Worm (Caenorhabditis elegans): ENCODE measurements around the gene C50B6.3.

The C50B6.3 gene

DNA sequence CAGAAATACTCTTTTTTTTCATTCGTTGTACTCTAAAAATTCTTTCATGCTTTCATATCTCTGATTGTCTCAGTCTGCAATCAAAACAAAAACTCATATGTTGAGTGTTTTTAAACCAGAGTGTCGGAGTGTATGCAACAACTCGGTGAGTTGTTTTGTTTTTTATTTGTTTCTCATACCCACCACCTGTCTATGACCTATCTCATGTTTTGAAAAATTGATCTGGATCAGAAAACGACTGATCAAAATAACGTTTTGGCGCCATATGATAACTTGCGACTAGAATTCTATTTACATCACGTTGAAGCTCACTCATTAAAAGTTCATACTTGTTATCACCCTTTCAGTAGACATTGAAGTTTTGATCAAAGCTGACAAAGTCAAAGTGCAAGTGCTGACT, 14.7 kb upstream of the C50B6.3 start:
- TF ChIP-seq unc-62 (GFP tag; optimal IDR thresholded peaks at IDR 0.05): no peak

ce11 chrV:13299398-13299797, 14.0 kb upstream of the C50B6.3 start:
- TF ChIP-seq unc-62 (GFP tag; optimal IDR thresholded peaks at IDR 0.05): no peak

- TF ChIP-seq unc-62 (GFP tag; optimal IDR thresholded peaks at IDR 0.05): no peak
Observed at ce11 chrV:13300492-13300891, 12.9 kb upstream of the C50B6.3 start.

DNA sequence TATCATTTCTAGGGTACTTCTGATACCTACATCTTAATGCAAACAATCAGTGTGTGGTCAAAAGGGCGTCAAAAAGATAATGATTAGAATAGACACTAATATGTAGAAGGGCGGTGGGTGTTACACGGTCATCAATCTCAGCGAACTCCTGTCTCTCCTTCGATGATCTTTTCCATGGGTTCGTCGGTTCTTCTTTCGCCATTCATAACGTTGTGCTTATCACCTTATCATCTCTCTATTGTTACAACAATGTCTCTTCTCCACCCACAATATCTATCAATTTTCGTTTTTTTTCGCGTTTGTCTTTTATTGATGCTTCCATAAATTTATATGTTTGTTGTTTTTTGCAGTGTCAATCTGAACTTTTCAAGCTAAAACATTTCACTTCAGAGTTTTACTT, 11.9 kb upstream of the C50B6.3 start, which contains the start of gene ceh-79:
TSS of gene ceh-79 (plus strand) at position 391 of the 400 bp plus-strand sequence.
- no peak for TF ChIP-seq unc-62 (GFP tag; optimal IDR thresholded peaks at IDR 0.05)

ce11 chrV:13304663-13305188, 8.6 kb upstream of the C50B6.3 start, which contains the start of gene C26E1.2:
Gene C26E1.2 (plus strand): TSS chrV:13305138.
- no peak for TF ChIP-seq unc-62 (GFP tag; optimal IDR thresholded peaks at IDR 0.05)

DNA sequence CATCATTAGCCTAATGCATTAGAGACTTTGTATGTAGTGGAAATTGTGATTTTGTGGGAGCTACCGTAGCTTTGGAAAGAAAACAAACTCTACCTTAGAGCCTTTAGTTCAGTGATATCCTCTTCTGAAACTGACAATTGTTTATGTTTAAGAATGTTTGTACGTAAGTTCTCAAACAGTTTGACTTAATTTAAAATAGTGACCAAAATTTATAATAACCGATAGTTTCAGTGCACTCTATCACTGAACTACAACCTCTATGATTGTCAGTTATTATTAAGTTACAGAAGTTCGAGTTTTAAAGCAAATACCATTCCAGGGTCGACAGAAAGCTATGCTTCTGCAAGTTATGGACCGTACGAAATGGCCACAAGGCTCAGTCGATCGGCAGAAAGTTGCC, 4.8 kb upstream of the C50B6.3 start, which contains the start of gene C50B6.1:
TSS of gene C50B6.1 (plus strand) at position 301 of the 400 bp plus-strand sequence.
- no peak for TF ChIP-seq unc-62 (GFP tag; optimal IDR thresholded peaks at IDR 0.05)

- TF ChIP-seq unc-62 (GFP tag; optimal IDR thresholded peaks at IDR 0.05): no peak
Observed at ce11 chrV:13309806-13310205, 3.6 kb upstream of the C50B6.3 start.

DNA sequence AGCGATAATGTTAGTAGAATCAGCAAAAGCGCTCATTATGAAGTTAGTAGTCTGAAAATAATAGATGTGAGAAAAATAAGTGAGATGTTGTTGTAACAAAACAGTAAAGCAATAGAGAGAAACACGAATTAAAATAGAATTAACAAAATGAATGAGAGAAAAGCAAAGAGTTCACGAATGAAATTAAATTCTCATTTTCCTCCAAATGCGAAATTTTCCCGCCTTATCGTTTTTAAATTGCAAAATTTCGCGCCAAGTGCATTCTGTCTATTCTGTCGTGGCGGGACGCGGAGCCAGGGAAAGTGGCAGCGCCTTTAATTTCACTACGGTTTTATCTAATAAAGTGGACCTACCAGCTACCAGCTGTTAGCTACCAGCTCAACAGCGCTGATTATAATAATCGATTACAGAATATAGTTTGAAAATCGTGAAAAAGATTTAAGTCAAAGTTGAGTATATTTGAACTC, 1.1 kb upstream of the C50B6.3 start, which contains the start of gene nasp-2:
TSS of gene nasp-2 (minus strand) at position 51 of the 467 bp plus-strand sequence.
- no peak for TF ChIP-seq unc-62 (GFP tag; optimal IDR thresholded peaks at IDR 0.05)

ce11 chrV:13317911-13318502, 4.6 kb downstream of the C50B6.3 start, which contains the start of the genes col-161 and srh-18:
Gene col-161 (minus strand): TSS chrV:13318011.
Gene srh-18 (plus strand): TSS chrV:13318452.
- no peak for TF ChIP-seq unc-62 (GFP tag; optimal IDR thresholded peaks at IDR 0.05)

DNA sequence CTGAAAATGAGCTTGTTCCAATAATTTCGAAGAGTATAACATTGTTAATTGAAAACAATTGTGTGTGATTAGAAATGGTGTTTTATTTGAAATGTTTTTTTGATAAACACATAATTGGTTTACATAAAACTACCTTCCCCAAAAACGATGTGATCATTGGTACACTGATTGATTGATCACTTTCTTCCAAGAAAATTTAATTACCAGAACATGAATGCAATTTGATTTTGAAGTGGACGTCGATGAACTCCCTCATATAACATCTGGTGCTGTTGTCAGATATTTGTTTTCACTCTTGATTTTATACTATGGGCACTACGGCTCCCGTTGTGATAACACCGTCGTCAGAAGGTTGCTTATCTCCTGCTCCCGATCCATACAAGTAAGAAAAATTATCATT, 7.3 kb downstream of the C50B6.3 start, which contains the start of gene srh-15:
TSS of gene srh-15 (plus strand) at position 301 of the 400 bp plus-strand sequence.
- no peak for TF ChIP-seq unc-62 (GFP tag; optimal IDR thresholded peaks at IDR 0.05)

DNA sequence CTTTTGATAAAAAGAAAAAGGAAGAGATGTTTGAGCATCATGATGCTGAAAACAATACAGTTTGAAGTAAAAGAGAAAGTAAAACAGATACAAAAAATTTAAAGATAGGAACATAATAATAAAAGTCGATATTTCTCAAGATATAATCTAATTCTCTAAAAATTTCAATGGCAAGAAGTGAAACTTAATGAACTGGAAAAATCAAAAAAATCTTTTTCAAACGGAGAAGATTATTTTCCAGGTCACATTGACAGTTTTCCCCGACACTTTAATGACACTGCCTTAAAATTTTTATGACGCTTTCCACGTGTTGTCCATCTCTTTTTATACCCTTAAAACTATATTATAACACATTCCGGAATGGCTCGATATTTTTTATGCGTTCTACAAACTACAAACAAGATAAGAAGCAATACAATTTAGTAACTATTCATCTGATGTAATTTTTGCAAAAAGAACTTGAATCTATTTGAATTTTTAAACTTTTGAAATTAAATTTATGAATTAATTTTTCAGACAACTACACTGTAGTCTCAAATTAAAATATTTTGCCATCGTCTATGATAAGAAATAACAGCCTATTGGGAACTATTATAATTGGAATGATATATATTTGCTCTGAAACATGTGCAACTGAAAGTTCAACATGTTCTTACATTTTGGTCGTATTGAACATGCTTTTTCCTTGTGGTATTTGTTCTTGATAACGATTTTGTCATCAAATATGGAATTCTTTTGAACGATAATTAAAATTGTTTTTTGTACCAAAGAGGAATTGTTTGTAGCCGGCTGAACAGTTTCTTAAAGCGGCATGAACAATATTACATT, 11.8 kb downstream of the C50B6.3 start, which contains the start of gene C50B6.7:
TSS of gene C50B6.7 (minus strand) at position 51 of the 828 bp plus-strand sequence.
- TF ChIP-seq unc-62 (GFP tag; optimal IDR thresholded peaks at IDR 0.05): no peak

DNA sequence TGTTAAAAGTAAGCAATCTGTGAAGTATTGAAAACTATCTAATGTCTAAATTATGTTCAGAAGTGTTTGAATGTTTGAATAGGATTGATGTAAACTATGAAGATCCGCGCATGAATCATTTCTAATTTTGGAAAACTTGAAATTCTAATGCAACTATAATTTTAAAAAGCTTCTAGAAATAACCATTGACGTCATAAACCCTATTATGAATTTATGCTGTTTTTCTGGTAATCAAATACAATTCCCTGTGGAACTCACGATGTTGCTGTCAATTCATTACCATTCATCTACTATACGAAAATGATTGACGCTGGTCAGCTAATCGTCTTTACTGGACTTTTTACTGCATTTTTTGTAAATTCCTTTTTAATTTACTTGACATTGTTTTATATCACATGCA, 14.1 kb downstream of the C50B6.3 start, which contains the start of gene str-37:
TSS of gene str-37 (plus strand) at position 301 of the 400 bp plus-strand sequence.
- no peak for TF ChIP-seq unc-62 (GFP tag; optimal IDR thresholded peaks at IDR 0.05)

- no peak for TF ChIP-seq unc-62 (GFP tag; optimal IDR thresholded peaks at IDR 0.05)
Observed at ce11 chrV:13330919-13331318, 17.5 kb downstream of the C50B6.3 start, which contains the start of gene nhr-129. Gene nhr-129 (minus strand): TSS chrV:13331019.

DNA sequence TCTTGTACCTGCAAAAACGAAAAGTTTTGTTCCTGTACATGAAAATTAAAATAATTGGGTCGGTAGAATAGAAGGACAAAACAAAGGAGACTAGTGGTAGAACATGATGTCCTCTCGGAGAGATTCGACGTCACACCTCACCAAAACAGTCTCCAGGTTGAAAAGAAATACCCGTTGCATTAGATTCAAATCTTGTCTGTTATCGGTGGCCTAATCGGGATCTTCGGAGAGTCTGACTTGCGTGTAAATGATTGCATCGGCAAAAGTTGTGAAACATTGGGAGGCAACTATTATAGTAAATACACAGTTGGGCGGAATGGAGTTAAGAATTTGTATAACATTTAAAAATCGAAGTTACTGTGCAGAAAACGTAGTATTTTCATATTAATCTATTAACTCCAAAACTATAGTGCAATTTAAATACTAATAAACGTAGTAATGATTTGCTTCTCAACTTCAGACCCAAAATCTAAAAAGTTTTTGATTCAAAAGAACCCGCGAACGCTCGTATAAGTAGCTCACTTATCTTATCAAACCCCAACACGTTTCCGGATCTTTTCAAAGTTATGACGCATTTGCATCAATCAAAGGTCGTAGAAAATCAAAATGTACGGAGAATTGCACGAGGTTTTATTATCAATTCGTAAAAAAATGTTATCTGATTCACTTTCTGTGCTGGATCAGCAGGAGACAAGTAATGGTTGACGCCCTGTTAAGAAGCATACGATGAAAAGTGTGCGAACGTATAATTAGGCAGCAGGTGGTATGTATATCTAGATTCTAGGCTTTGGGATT, 20.2 kb downstream of the C50B6.3 start, which contains the start of gene nhr-168:
TSS of gene nhr-168 (minus strand) at position 486 of the 795 bp plus-strand sequence.
- TF ChIP-seq unc-62 (GFP tag; optimal IDR thresholded peaks at IDR 0.05): no peak

DNA sequence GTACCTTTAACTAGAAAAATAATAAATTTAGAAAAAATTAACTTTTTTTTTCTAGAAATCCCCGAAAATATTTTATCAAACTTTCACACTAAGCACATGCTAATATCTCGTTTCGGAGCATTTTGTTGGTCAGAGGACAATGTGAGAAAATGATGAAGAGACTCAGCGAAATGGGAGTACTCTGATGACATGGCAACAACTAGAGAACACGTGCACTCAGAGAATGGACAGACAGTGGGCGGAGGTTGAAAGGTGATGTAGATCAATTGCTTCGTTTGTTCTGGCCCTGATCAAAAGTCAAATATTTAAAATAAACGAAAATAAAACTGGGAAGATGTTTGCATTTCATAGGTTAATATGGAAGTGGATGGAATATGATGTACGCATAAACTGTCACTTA, 21.1 kb downstream of the C50B6.3 start:
- TF ChIP-seq unc-62 (GFP tag; optimal IDR thresholded peaks at IDR 0.05): no peak
